Comparison of ENCODE assay signal across 1 fruit fly cellular context in genomic region chr3R:8355579-8355978, dm6.
TF ChIP-seq lines count a peak whose summit lies in the region.

No protein-coding gene starts in this region.

TF ChIP-seq in whole organism, embryonic, 481 proteins besides CTCF, POLR2A, EP300 and RAD21 (continued from another document and continues in another):
- peak; percentile 70 for TF ChIP-seq ash1 (GFP tag; optimal IDR thresholded peaks at IDR 0.05; lab: Kevin White, UChicago)
- peak; percentile 37; the same call in 1 of the 2 replicates for TF ChIP-seq dan (GFP tag; IDR thresholded peaks at IDR 0.05; lab: Robert Waterston, UW)
- peak; percentile 94 for TF ChIP-seq Mrtf (GFP tag; IDR thresholded peaks at IDR 0.05; lab: Robert Waterston, UW)
- peak; percentile 91 for TF ChIP-seq CG9876 (GFP tag; optimal IDR thresholded peaks at IDR 0.05; lab: Kevin White, UChicago)
- peak; percentile 86 for TF ChIP-seq Sox100B (GFP tag; optimal IDR thresholded peaks at IDR 0.05; lab: Kevin White, UChicago)
- peak; percentile 92 for TF ChIP-seq CG15514 (GFP tag; optimal IDR thresholded peaks at IDR 0.05; lab: Kevin White, UChicago)
- peak; percentile 53 for TF ChIP-seq CG2116 (GFP tag; optimal IDR thresholded peaks at IDR 0.05; lab: Kevin White, UChicago)
- TF ChIP-seq Dref (GFP tag; IDR thresholded peaks at IDR 0.05; lab: Robert Waterston, UW), result 0 out of 2 replicates have a peak, but pooled peaks have one; percentile 33
- peak; percentile 94 for TF ChIP-seq CG17568 (GFP tag; optimal IDR thresholded peaks at IDR 0.05; lab: Kevin White, UChicago)
- TF ChIP-seq Doc2 (GFP tag; IDR thresholded peaks at IDR 0.05; lab: Robert Waterston, UW), result peak; percentile 83; the same call in 1 of the 2 replicates
- TF ChIP-seq unc-4 (GFP tag; IDR thresholded peaks at IDR 0.05; lab: Robert Waterston, UW; ENCODE audit: partially characterized antibody), result no peak
- no peak for TF ChIP-seq cg (GFP tag; optimal IDR thresholded peaks at IDR 0.05; lab: Kevin White, UChicago)
- peak; percentile 90 for TF ChIP-seq tap (tag; optimal IDR thresholded peaks at IDR 0.05; lab: Kevin White, UChicago)
- TF ChIP-seq Bteb2 (GFP tag; optimal IDR thresholded peaks at IDR 0.05; lab: Kevin White, UChicago), result peak; percentile 95
- peak; percentile 83 for TF ChIP-seq CG7372 (GFP tag; IDR thresholded peaks at IDR 0.05; lab: Robert Waterston, UW)
- TF ChIP-seq eyg (GFP tag; optimal IDR thresholded peaks at IDR 0.05; lab: Kevin White, UChicago), result peak; percentile 96
- peak; percentile 95 for TF ChIP-seq NFAT (GFP tag; IDR thresholded peaks at IDR 0.05; lab: Robert Waterston, UW)
- TF ChIP-seq CG14965 (GFP tag; optimal IDR thresholded peaks at IDR 0.05; lab: Kevin White, UChicago; ENCODE audit: borderline replicate concordance), result peak; percentile 77
- TF ChIP-seq kay (GFP tag; optimal IDR thresholded peaks at IDR 0.05; lab: Kevin White, UChicago), result peak; percentile 96
- peak; percentile 81 for TF ChIP-seq wor (GFP tag; IDR thresholded peaks at IDR 0.05; lab: Robert Waterston, UW)
- peak; percentile 83 for TF ChIP-seq ssp (GFP tag; IDR thresholded peaks at IDR 0.05; lab: Robert Waterston, UW)
- peak; percentile 69 for TF ChIP-seq aop (GFP tag; IDR thresholded peaks at IDR 0.05; lab: Robert Waterston, UW)
- TF ChIP-seq gcm (GFP tag; optimal IDR thresholded peaks at IDR 0.05; lab: Kevin White, UChicago), result peak; percentile 83
- TF ChIP-seq dimm (GFP tag; IDR thresholded peaks at IDR 0.05; lab: Robert Waterston, UW), result peak; percentile 81
- TF ChIP-seq MESR4 (GFP tag; optimal IDR thresholded peaks at IDR 0.05; lab: Kevin White, UChicago), result peak; percentile 63
- peak; percentile 94 for TF ChIP-seq HmgD (GFP tag; optimal IDR thresholded peaks at IDR 0.05; lab: Kevin White, UChicago)
- TF ChIP-seq CG1647 (GFP tag; optimal IDR thresholded peaks at IDR 0.05; lab: Kevin White, UChicago), result peak; percentile 93
- TF ChIP-seq CG32532 (GFP tag; IDR thresholded peaks at IDR 0.05; lab: Robert Waterston, UW), result peak; percentile 98
- peak; percentile 93 for TF ChIP-seq CG10654 (GFP tag; optimal IDR thresholded peaks at IDR 0.05; lab: Kevin White, UChicago)
- peak; percentile 94 for TF ChIP-seq jumu (GFP tag; optimal IDR thresholded peaks at IDR 0.05; lab: Kevin White, UChicago)
- TF ChIP-seq corto (GFP tag; optimal IDR thresholded peaks at IDR 0.05; lab: Kevin White, UChicago), result peak; percentile 66
- peak; percentile 96 for TF ChIP-seq Ptx1 (GFP tag; IDR thresholded peaks at IDR 0.05; lab: Robert Waterston, UW)
- peak; percentile 51 for TF ChIP-seq CG8359 (GFP tag; optimal IDR thresholded peaks at IDR 0.05; lab: Kevin White, UChicago; ENCODE audit: borderline replicate concordance)
- peak; percentile 84 for TF ChIP-seq NC2α (GFP tag; optimal IDR thresholded peaks at IDR 0.05; lab: Kevin White, UChicago)
- peak; percentile 91 for TF ChIP-seq Vsx1 (GFP tag; optimal IDR thresholded peaks at IDR 0.05; lab: Kevin White, UChicago)
- peak; percentile 95 for TF ChIP-seq luna (GFP tag; optimal IDR thresholded peaks at IDR 0.05; lab: Kevin White, UChicago)
- peak; percentile 97 for TF ChIP-seq CG30403 (GFP tag; optimal IDR thresholded peaks at IDR 0.05; lab: Kevin White, UChicago)
- TF ChIP-seq HmgZ (tag; optimal IDR thresholded peaks at IDR 0.05; lab: Kevin White, UChicago), result peak; percentile 99
- TF ChIP-seq Blimp-1 (GFP tag; optimal IDR thresholded peaks at IDR 0.05; lab: Kevin White, UChicago), result peak; percentile 91
- TF ChIP-seq BEAF-32 (GFP tag; optimal IDR thresholded peaks at IDR 0.05; lab: Kevin White, UChicago), result no peak
- peak; percentile 80 for TF ChIP-seq CG12236 (GFP tag; optimal IDR thresholded peaks at IDR 0.05; lab: Kevin White, UChicago)
- TF ChIP-seq CG10209 (GFP tag; optimal IDR thresholded peaks at IDR 0.05; lab: Kevin White, UChicago), result peak; percentile 94
- TF ChIP-seq kni (GFP tag; optimal IDR thresholded peaks at IDR 0.05; lab: Kevin White, UChicago), result no peak
- peak; percentile 56 for TF ChIP-seq CG15696 (tag; optimal IDR thresholded peaks at IDR 0.05; lab: Kevin White, UChicago)
- TF ChIP-seq CG34422 (GFP tag; IDR thresholded peaks at IDR 0.05; lab: Robert Waterston, UW), result peak; percentile 92
- TF ChIP-seq rib (GFP tag; IDR thresholded peaks at IDR 0.05; lab: Robert Waterston, UW), result peak; percentile 96
- peak; percentile 41; the same call in 1 of the 2 replicates for TF ChIP-seq CG8765 (GFP tag; IDR thresholded peaks at IDR 0.05; lab: Robert Waterston, UW)
- peak; percentile 99 for TF ChIP-seq CG13624 (GFP tag; optimal IDR thresholded peaks at IDR 0.05; lab: Kevin White, UChicago)
- peak; percentile 89 for TF ChIP-seq Mes4 (GFP tag; optimal IDR thresholded peaks at IDR 0.05; lab: Kevin White, UChicago)
- no peak for TF ChIP-seq pan (optimal IDR thresholded peaks at IDR 0.05; lab: Kevin White, UChicago)
- peak in 1 of 2 experiments; percentile 95 for TF ChIP-seq pan (GFP tag; optimal IDR thresholded peaks at IDR 0.05 in 1 of 2, IDR thresholded peaks at IDR 0.05 in 1 of 2)
- TF ChIP-seq kah (GFP tag; optimal IDR thresholded peaks at IDR 0.05; lab: Kevin White, UChicago), result peak; percentile 44
- peak; percentile 97 for TF ChIP-seq gro (GFP tag; optimal IDR thresholded peaks at IDR 0.05; lab: Kevin White, UChicago)
- peak; percentile 80 for TF ChIP-seq Lim3 (GFP tag; IDR thresholded peaks at IDR 0.05; lab: Robert Waterston, UW)
- TF ChIP-seq Pdp1 (GFP tag; optimal IDR thresholded peaks at IDR 0.05; lab: Kevin White, UChicago), result peak; percentile 96
- peak; percentile 27 for TF ChIP-seq pzg (GFP tag; optimal IDR thresholded peaks at IDR 0.05; lab: Kevin White, UChicago)
- peak; percentile 88 for TF ChIP-seq Oaz (GFP tag; IDR thresholded peaks at IDR 0.05; lab: Robert Waterston, UW)
- peak in 1 of 2 experiments; percentile 64 for TF ChIP-seq Hr78 (GFP tag; optimal IDR thresholded peaks at IDR 0.05; lab: Kevin White, UChicago)
- TF ChIP-seq CG31365 (tag; optimal IDR thresholded peaks at IDR 0.05; lab: Kevin White, UChicago), result peak; percentile 82
- peak; percentile 97 for TF ChIP-seq CG10147 (GFP tag; optimal IDR thresholded peaks at IDR 0.05; lab: Kevin White, UChicago)
- TF ChIP-seq scrt (GFP tag; optimal IDR thresholded peaks at IDR 0.05; lab: Kevin White, UChicago), result peak; percentile 94
- TF ChIP-seq D19B (GFP tag; optimal IDR thresholded peaks at IDR 0.05; lab: Kevin White, UChicago), result peak; percentile 90
- no peak for TF ChIP-seq usp (GFP tag; optimal IDR thresholded peaks at IDR 0.05; lab: Kevin White, UChicago)
- peak; percentile 94 for TF ChIP-seq Hand (GFP tag; optimal IDR thresholded peaks at IDR 0.05; lab: Kevin White, UChicago)
- peak; percentile 89 for TF ChIP-seq CG11093 (GFP tag; IDR thresholded peaks at IDR 0.05; lab: Robert Waterston, UW)
- peak; percentile 95 for TF ChIP-seq CG15269 (tag; optimal IDR thresholded peaks at IDR 0.05; lab: Kevin White, UChicago)
- peak; percentile 96 for TF ChIP-seq Hsf (GFP tag; optimal IDR thresholded peaks at IDR 0.05; lab: Kevin White, UChicago)
- TF ChIP-seq NfI (GFP tag; optimal IDR thresholded peaks at IDR 0.05; lab: Kevin White, UChicago), result peak; percentile 96
- TF ChIP-seq bcd (GFP tag; optimal IDR thresholded peaks at IDR 0.05; lab: Kevin White, UChicago), result peak; percentile 93
- peak; percentile 91 for TF ChIP-seq CG32767 (GFP tag; IDR thresholded peaks at IDR 0.05; lab: Robert Waterston, UW)
- peak; percentile 99 for TF ChIP-seq sens (GFP tag; lab: Kevin White, UChicago)
- TF ChIP-seq HHEX (GFP tag; optimal IDR thresholded peaks at IDR 0.05; lab: Kevin White, UChicago), result peak; percentile 94
- peak; percentile 92 for TF ChIP-seq H2.0 (GFP tag; IDR thresholded peaks at IDR 0.05; lab: Robert Waterston, UW)
- TF ChIP-seq CG8281 (tag; optimal IDR thresholded peaks at IDR 0.05; lab: Kevin White, UChicago), result peak; percentile 80
- peak; percentile 94 for TF ChIP-seq CG14441 (GFP tag; IDR thresholded peaks at IDR 0.05; lab: Robert Waterston, UW)
- TF ChIP-seq gt (GFP tag; IDR thresholded peaks at IDR 0.05; lab: Robert Waterston, UW), result peak; percentile 69; the same call in 1 of the 2 replicates
- TF ChIP-seq CkIIα-i1 (GFP tag; IDR thresholded peaks at IDR 0.05; lab: Robert Waterston, UW), result no peak
- TF ChIP-seq CG11085 (GFP tag; IDR thresholded peaks at IDR 0.05; lab: Robert Waterston, UW), result peak; percentile 93
- peak; percentile 91 for TF ChIP-seq CG2889 (GFP tag; IDR thresholded peaks at IDR 0.05; lab: Robert Waterston, UW)
- TF ChIP-seq schlank (tag; optimal IDR thresholded peaks at IDR 0.05; lab: Kevin White, UChicago), result peak; percentile 95
- TF ChIP-seq otp (GFP tag; IDR thresholded peaks at IDR 0.05; lab: Robert Waterston, UW), result peak; percentile 83; the same call in 2 of the 3 replicates
- TF ChIP-seq CG13894 (tag; optimal IDR thresholded peaks at IDR 0.05; lab: Kevin White, UChicago), result peak; percentile 94
- peak; percentile 92 for TF ChIP-seq C15 (GFP tag; IDR thresholded peaks at IDR 0.05; lab: Robert Waterston, UW)
- peak; percentile 29 for TF ChIP-seq CG17186 (GFP tag; optimal IDR thresholded peaks at IDR 0.05; lab: Kevin White, UChicago)
- TF ChIP-seq CG2678 (tag; optimal IDR thresholded peaks at IDR 0.05; lab: Kevin White, UChicago), result peak; percentile 97
- peak; percentile 95 for TF ChIP-seq ind (GFP tag; optimal IDR thresholded peaks at IDR 0.05; lab: Kevin White, UChicago)
- TF ChIP-seq ap (GFP tag; IDR thresholded peaks at IDR 0.05; lab: Robert Waterston, UW), result peak; percentile 87
- TF ChIP-seq CG1024 (GFP tag; IDR thresholded peaks at IDR 0.05; lab: Robert Waterston, UW), result peak; percentile 73
- peak; percentile 76 for TF ChIP-seq CG43689 (GFP tag; IDR thresholded peaks at IDR 0.05; lab: Robert Waterston, UW)
- TF ChIP-seq sens-2 (GFP tag; IDR thresholded peaks at IDR 0.05; lab: Robert Waterston, UW), result peak; percentile 78; the same call in 1 of the 2 replicates
- no peak for TF ChIP-seq CG16813 (GFP tag; IDR thresholded peaks at IDR 0.05; lab: Robert Waterston, UW; ENCODE audit: partially characterized antibody)
- TF ChIP-seq CrebB (tag; optimal IDR thresholded peaks at IDR 0.05; lab: Kevin White, UChicago), result peak; percentile 94
- TF ChIP-seq NK7.1 (GFP tag; optimal IDR thresholded peaks at IDR 0.05; lab: Kevin White, UChicago), result peak; percentile 97
- peak; percentile 87 for TF ChIP-seq tup (GFP tag; optimal IDR thresholded peaks at IDR 0.05; lab: Kevin White, UChicago)
- peak; percentile 95 for TF ChIP-seq CG11456 (GFP tag; IDR thresholded peaks at IDR 0.05; lab: Robert Waterston, UW)
- peak; percentile 96 for TF ChIP-seq tio (GFP tag; optimal IDR thresholded peaks at IDR 0.05; lab: Kevin White, UChicago)
- TF ChIP-seq mirr (GFP tag; optimal IDR thresholded peaks at IDR 0.05; lab: Kevin White, UChicago), result peak; percentile 83
- peak; percentile 91 for TF ChIP-seq phol (tag; optimal IDR thresholded peaks at IDR 0.05; lab: Kevin White, UChicago)
- TF ChIP-seq br (optimal IDR thresholded peaks at IDR 0.05; lab: Kevin White, UChicago), result no peak
- peak; percentile 93 for TF ChIP-seq CG6854 (GFP tag; optimal IDR thresholded peaks at IDR 0.05; lab: Kevin White, UChicago)
- peak; percentile 88 for TF ChIP-seq CG11398 (GFP tag; optimal IDR thresholded peaks at IDR 0.05; lab: Kevin White, UChicago)
- TF ChIP-seq CG14710 (tag; optimal IDR thresholded peaks at IDR 0.05; lab: Kevin White, UChicago), result peak; percentile 80
- no peak for TF ChIP-seq Lpt (GFP tag; optimal IDR thresholded peaks at IDR 0.05; lab: Kevin White, UChicago)
- no peak for TF ChIP-seq Hr39 (optimal IDR thresholded peaks at IDR 0.05; lab: Kevin White, UChicago)
- peak; percentile 79 for TF ChIP-seq CG4617 (GFP tag; optimal IDR thresholded peaks at IDR 0.05; lab: Kevin White, UChicago; ENCODE audit: borderline replicate concordance)
- TF ChIP-seq Dek (tag; optimal IDR thresholded peaks at IDR 0.05; lab: Kevin White, UChicago), result peak; percentile 97
- peak; percentile 98 for TF ChIP-seq lab (GFP tag; optimal IDR thresholded peaks at IDR 0.05; lab: Kevin White, UChicago)
- TF ChIP-seq CG10462 (GFP tag; optimal IDR thresholded peaks at IDR 0.05; lab: Kevin White, UChicago), result peak; percentile 80
- peak; percentile 84 for TF ChIP-seq CG9437 (GFP tag; optimal IDR thresholded peaks at IDR 0.05; lab: Kevin White, UChicago)
- no peak for TF ChIP-seq Elba2 (GFP tag; optimal IDR thresholded peaks at IDR 0.05; lab: Kevin White, UChicago)
- TF ChIP-seq CG8924 (tag; optimal IDR thresholded peaks at IDR 0.05; lab: Kevin White, UChicago), result peak; percentile 91
- no peak for TF ChIP-seq CG10431 (GFP tag; optimal IDR thresholded peaks at IDR 0.05; lab: Kevin White, UChicago)
- TF ChIP-seq repo (GFP tag; optimal IDR thresholded peaks at IDR 0.05; lab: Kevin White, UChicago), result peak; percentile 96
- peak; percentile 79 for TF ChIP-seq CG4707 (GFP tag; optimal IDR thresholded peaks at IDR 0.05; lab: Kevin White, UChicago)
- no peak for TF ChIP-seq hb (GFP tag; IDR thresholded peaks at IDR 0.05; lab: Robert Waterston, UW; ENCODE audit: partially characterized antibody)
- no peak for TF ChIP-seq tll (GFP tag; optimal IDR thresholded peaks at IDR 0.05; lab: Kevin White, UChicago)
- peak; percentile 90 for TF ChIP-seq H15 (GFP tag; IDR thresholded peaks at IDR 0.05; lab: Robert Waterston, UW)
- TF ChIP-seq CG2199 (GFP tag; IDR thresholded peaks at IDR 0.05; lab: Robert Waterston, UW), result peak; percentile 84; the same call in 2 of the 3 replicates
- TF ChIP-seq sna (GFP tag; IDR thresholded peaks at IDR 0.05; lab: Robert Waterston, UW; ENCODE audit: partially characterized antibody), result no peak
- peak; percentile 95 for TF ChIP-seq CG4424 (GFP tag; optimal IDR thresholded peaks at IDR 0.05; lab: Kevin White, UChicago)
- TF ChIP-seq CG15479 (GFP tag; optimal IDR thresholded peaks at IDR 0.05; lab: Kevin White, UChicago), result no peak
- peak; percentile 66 for TF ChIP-seq Gsc (GFP tag; IDR thresholded peaks at IDR 0.05; lab: Robert Waterston, UW)
- TF ChIP-seq CG12744 (GFP tag; optimal IDR thresholded peaks at IDR 0.05; lab: Kevin White, UChicago), result peak; percentile 94
- TF ChIP-seq lilli (GFP tag; optimal IDR thresholded peaks at IDR 0.05; lab: Kevin White, UChicago), result peak; percentile 98
- peak; percentile 69; the same call in 2 of the 3 replicates for TF ChIP-seq sr (GFP tag; IDR thresholded peaks at IDR 0.05; lab: Robert Waterston, UW)
- TF ChIP-seq org-1 (GFP tag; optimal IDR thresholded peaks at IDR 0.05; lab: Kevin White, UChicago), result peak; percentile 93
- TF ChIP-seq abd-A (tag; optimal IDR thresholded peaks at IDR 0.05; lab: Kevin White, UChicago), result peak; percentile 80
- TF ChIP-seq CG2202 (tag; optimal IDR thresholded peaks at IDR 0.05; lab: Kevin White, UChicago), result peak; percentile 75
- peak; percentile 4 for TF ChIP-seq Dp (GFP tag; optimal IDR thresholded peaks at IDR 0.05; lab: Kevin White, UChicago)
- TF ChIP-seq CG6254 (GFP tag; optimal IDR thresholded peaks at IDR 0.05; lab: Kevin White, UChicago), result peak; percentile 78
